Worm (Caenorhabditis elegans) whole organism, young adult: ENCODE data around the gene cand-1.

ENCODE experiments used
- K12H6.12 ChIP-seq: fragments of 200-800 bp; sonication (Bioruptor generic); optimal IDR thresholded peaks from 2 replicates; lab custom pipeline; 2018; ENCODE audit warnings: mild to moderate bottlenecking, missing genetic modification characterization, missing compliant biosample characterization
- Y79H2A.3 ChIP-seq: fragments of 200-800 bp; sonication (Bioruptor generic); conservative IDR thresholded peaks from 2 replicates; pipeline ENCODE4 v1.3.6; 2022; ENCODE audit warnings: missing genetic modification reagents, missing genetic modification characterization, missing compliant biosample characterization
- aptf-2 ChIP-seq: fragments of 200-800 bp; sonication (Bioruptor generic); conservative IDR thresholded peaks from 2 replicates; pipeline ENCODE4 v1.3.6; 2022; ENCODE audit warnings: missing genetic modification reagents, missing genetic modification characterization, missing compliant biosample characterization
- dpl-1 ChIP-seq: fragments of 150-350 bp; optimal IDR thresholded peaks from 2 replicates; lab custom pipeline; 2014; ENCODE audit warnings: missing biosample characterization, missing genetic modification reagents, missing genetic modification characterization
- lin-26 ChIP-seq: fragments of 200-800 bp; sonication (Bioruptor generic); IDR thresholded peaks from 2 replicates; pipeline ENCODE4 v1.3.6; 2022; ENCODE audit warnings: missing genetic modification reagents, missing genetic modification characterization, missing compliant biosample characterization
- lin-35 ChIP-seq, 3 experiments: fragments of 150-350 bp in 2 of 3; sonication (generic microtip) in 1 of 3; optimal IDR thresholded peaks; 2 replicates each; lab custom pipeline; 2014 to 2018; ENCODE audit warnings: missing biosample characterization in 3 of 3, missing genetic modification characterization in 3 of 3, missing genetic modification reagents in 3 of 3
- lsy-27 ChIP-seq: sonication (generic microtip); optimal IDR thresholded peaks from 2 replicates; lab custom pipeline; 2017; ENCODE audit warnings: missing genetic modification characterization, mild to moderate bottlenecking, missing compliant biosample characterization, antibody characterized with exemption, missing genotype, borderline replicate concordance; ENCODE audit not compliant: insufficient read depth
- sdz-38 ChIP-seq: sonication (generic microtip); optimal IDR thresholded peaks from 2 replicates; lab custom pipeline; 2016; ENCODE audit warnings: missing genotype, missing genetic modification characterization, missing compliant biosample characterization
- zim-3 ChIP-seq: sonication (generic microtip); optimal IDR thresholded peaks from 2 replicates; lab custom pipeline; 2017; ENCODE audit warnings: mild to moderate bottlenecking, missing genetic modification characterization, moderate library complexity, missing compliant biosample characterization

- TF ChIP-seq zim-3 = no peak
- TF ChIP-seq dpl-1 (GFP tag; lab: Kevin White, UChicago) = no peak
- TF ChIP-seq lsy-27 (tag; lab: Kevin White, UChicago) = no peak
- no peak for TF ChIP-seq lin-35 (GFP tag; optimal IDR thresholded peaks at IDR 0.05; lab: Kevin White, UChicago)
- TF ChIP-seq lin-26 = no peak
- no peak for TF ChIP-seq sdz-38 (tag; lab: Kevin White, UChicago)
- no peak for TF ChIP-seq K12H6.12 (tag; lab: Kevin White, UChicago)
- no peak for TF ChIP-seq aptf-2 (GFP tag; lab: Robert Waterston, UW)
- no peak for TF ChIP-seq Y79H2A.3 (GFP tag; lab: Robert Waterston, UW)
These were observed 12.6 kb downstream of the cand-1 start, which contains the start of gene T20B3.1 for ce11 chrV:16815261-16815660.
